Worm (Caenorhabditis elegans): ENCODE measurements around the gene tmem-138.

ce11 chrII:8204039-8204438, 46.9 kb downstream of the tmem-138 start, which contains the start of gene col-76:
- TF ChIP-seq aly-2 (tag; optimal IDR thresholded peaks at IDR 0.05) (no peak), nhr-10 (tag; optimal IDR thresholded peaks at IDR 0.05) (no peak)
